Worm (Caenorhabditis elegans): Measurements from ENCODE around the gene nhr-106.

nhr-106 gene

ce11 chrV:459464-459863, 30.0 kb upstream of the nhr-106 start, which contains the start of gene nhr-203:
Gene nhr-203 (plus strand): TSS chrV:459795.
- TF ChIP-seq snpc-4 (tag; optimal IDR thresholded peaks at IDR 0.05) = no peak
- peak; percentile 83 for TF ChIP-seq elt-2 (tag; optimal IDR thresholded peaks at IDR 0.05)
- peak; percentile 48 for TF ChIP-seq nhr-20 (tag; optimal IDR thresholded peaks at IDR 0.05)
- peak; percentile 43 for TF ChIP-seq nhr-71 (tag; optimal IDR thresholded peaks at IDR 0.05)
- peak in 1 of 2 experiments; percentile 39 for TF ChIP-seq lin-35 (GFP tag; optimal IDR thresholded peaks at IDR 0.05)
- TF ChIP-seq nhr-90 (tag; optimal IDR thresholded peaks at IDR 0.05; ENCODE audit: poor library complexity) = peak; percentile 4
- TF ChIP-seq ceh-63 (GFP tag; optimal IDR thresholded peaks at IDR 0.05) = no peak

ce11 chrV:462263-462662, 27.2 kb upstream of the nhr-106 start, which contains the start of gene nhr-202:
Gene nhr-202 (plus strand): TSS chrV:462588.
- TF ChIP-seq lin-15B (tag; optimal IDR thresholded peaks at IDR 0.05) = no peak
- TF ChIP-seq aly-2 (tag; optimal IDR thresholded peaks at IDR 0.05) = no peak
- TF ChIP-seq aha-1 (tag; optimal IDR thresholded peaks at IDR 0.05) = no peak
- peak; percentile 39 for TF ChIP-seq nhr-71 (tag; optimal IDR thresholded peaks at IDR 0.05)
- TF ChIP-seq fkh-4 (tag; optimal IDR thresholded peaks at IDR 0.05; ENCODE audit: borderline replicate concordance) = no peak
- no peak for TF ChIP-seq ceh-88 (GFP tag; IDR thresholded peaks at IDR 0.05)
- peak in 1 of 2 experiments; percentile 5 for TF ChIP-seq lsy-2 (tag; optimal IDR thresholded peaks at IDR 0.05)
- TF ChIP-seq lin-35 (GFP tag; optimal IDR thresholded peaks at IDR 0.05) = peak in 1 of 2 experiments; percentile 11
- TF ChIP-seq fkh-8 (tag; optimal IDR thresholded peaks at IDR 0.05) = no peak
- TF ChIP-seq unc-130 (tag; optimal IDR thresholded peaks at IDR 0.05) = no peak
- no peak for TF ChIP-seq ets-5 (GFP tag; IDR thresholded peaks at IDR 0.05)
- TF ChIP-seq sup-37 (GFP tag; optimal IDR thresholded peaks at IDR 0.05) = no peak
- TF ChIP-seq snpc-4 (tag; optimal IDR thresholded peaks at IDR 0.05) = no peak
- TF ChIP-seq mep-1 (tag; optimal IDR thresholded peaks at IDR 0.05) = peak; percentile 25
- no peak for TF ChIP-seq nhr-77 (tag; optimal IDR thresholded peaks at IDR 0.05)
- no peak for TF ChIP-seq ceh-82 (tag; optimal IDR thresholded peaks at IDR 0.05)
- peak; percentile 66 for TF ChIP-seq nhr-20 (tag; optimal IDR thresholded peaks at IDR 0.05)
- TF ChIP-seq F16B12.6 (tag; optimal IDR thresholded peaks at IDR 0.05) = no peak
- TF ChIP-seq ceh-8 (GFP tag; optimal IDR thresholded peaks at IDR 0.05) = no peak
- no peak for TF ChIP-seq ces-1 (GFP tag; optimal IDR thresholded peaks at IDR 0.05)
- no peak for TF ChIP-seq C04F5.9 (tag; optimal IDR thresholded peaks at IDR 0.05)
- TF ChIP-seq hpl-2 (GFP tag; optimal IDR thresholded peaks at IDR 0.05) = no peak
- TF ChIP-seq unc-86 (tag; optimal IDR thresholded peaks at IDR 0.05) = no peak
- peak; percentile 70 for TF ChIP-seq nhr-85 (tag)
- TF ChIP-seq sox-4 (tag; optimal IDR thresholded peaks at IDR 0.05) = no peak
- no peak for TF ChIP-seq nhr-84 (tag; optimal IDR thresholded peaks at IDR 0.05)
- no peak for TF ChIP-seq nhr-11 (tag; optimal IDR thresholded peaks at IDR 0.05)
- no peak for TF ChIP-seq nhr-47 (tag; optimal IDR thresholded peaks at IDR 0.05)
- TF ChIP-seq efl-1 (optimal IDR thresholded peaks at IDR 0.05) = no peak
- peak in 1 of 2 experiments; percentile 8 for TF ChIP-seq efl-1 (GFP tag; optimal IDR thresholded peaks at IDR 0.05 in 1 of 2)
- no peak for TF ChIP-seq isw-1 (GFP tag; IDR thresholded peaks at IDR 0.05)
- no peak for TF ChIP-seq skn-1 (tag; optimal IDR thresholded peaks at IDR 0.05)
- peak; percentile 29 for TF ChIP-seq snu-23 (GFP tag; optimal IDR thresholded peaks at IDR 0.05)
- TF ChIP-seq dpl-1 (GFP tag; optimal IDR thresholded peaks at IDR 0.05) = no peak
- no peak for TF ChIP-seq C16A3.4 (tag; optimal IDR thresholded peaks at IDR 0.05)
- TF ChIP-seq irx-1 (tag; optimal IDR thresholded peaks at IDR 0.05) = no peak
- TF ChIP-seq unc-98 (GFP tag; IDR thresholded peaks at IDR 0.05) = no peak
- TF ChIP-seq C34B4.2 (tag; optimal IDR thresholded peaks at IDR 0.05) = no peak
- TF ChIP-seq elt-2 (tag; optimal IDR thresholded peaks at IDR 0.05) = peak; percentile 24
- no peak for TF ChIP-seq elt-3 (tag; optimal IDR thresholded peaks at IDR 0.05)
- TF ChIP-seq nhr-90 (tag; optimal IDR thresholded peaks at IDR 0.05; ENCODE audit: poor library complexity) = no peak
- TF ChIP-seq nhr-12 (tag; optimal IDR thresholded peaks at IDR 0.05) = no peak
- no peak for TF ChIP-seq nhr-237 (tag; optimal IDR thresholded peaks at IDR 0.05)
- no peak for TF ChIP-seq sptf-1 (tag; optimal IDR thresholded peaks at IDR 0.05)
- TF ChIP-seq efl-3 (GFP tag; optimal IDR thresholded peaks at IDR 0.05) = no peak

All from whole organism, L1 larva.